Fruit fly (Drosophila melanogaster): ENCODE measurements around the gene CG7110.
"Not testable (repeated sequence)": the region's sequence is repeated elsewhere in the genome, so short reads cannot be mapped to it uniquely, and the experiment has no call there.

Gene CG7110

dm6 chr2L:13445249-13445846 lies 46.6 kb downstream of the CG7110 start, which contains the start of gene Hacd2 (continued):
- no peak for TF ChIP-seq Vsx1 (GFP tag; optimal IDR thresholded peaks at IDR 0.05)
- peak; percentile 100 for TF ChIP-seq Myb (GFP tag; optimal IDR thresholded peaks at IDR 0.05)
- no peak for TF ChIP-seq dmrt99B (tag; optimal IDR thresholded peaks at IDR 0.05)
- no peak for TF ChIP-seq jing (GFP tag; optimal IDR thresholded peaks at IDR 0.05)
- TF ChIP-seq NC2β (GFP tag; optimal IDR thresholded peaks at IDR 0.05) = peak; percentile 5
- peak; percentile 40; the same call in 1 of the 2 replicates for TF ChIP-seq Bgb (GFP tag; IDR thresholded peaks at IDR 0.05; ENCODE audit: partially characterized antibody)
- no peak for TF ChIP-seq CG16779 (GFP tag; IDR thresholded peaks at IDR 0.05)
- no peak for TF ChIP-seq inv (GFP tag; IDR thresholded peaks at IDR 0.05; ENCODE audit: partially characterized antibody)
- no peak for TF ChIP-seq ewg (GFP tag; optimal IDR thresholded peaks at IDR 0.05)
- peak; percentile 25 for TF ChIP-seq gro (GFP tag; optimal IDR thresholded peaks at IDR 0.05)
- TF ChIP-seq en (GFP tag; optimal IDR thresholded peaks at IDR 0.05) = no peak
- no peak for TF ChIP-seq CG6683 (GFP tag; optimal IDR thresholded peaks at IDR 0.05)
- TF ChIP-seq CG6175 (GFP tag; IDR thresholded peaks at IDR 0.05) = no peak
- no peak for TF ChIP-seq H15 (GFP tag; IDR thresholded peaks at IDR 0.05)
- TF ChIP-seq CG6689 (GFP tag; IDR thresholded peaks at IDR 0.05) = no peak
- TF ChIP-seq HLHmδ (GFP tag; optimal IDR thresholded peaks at IDR 0.05) = no peak
- TF ChIP-seq CG2116 (GFP tag; optimal IDR thresholded peaks at IDR 0.05) = peak; percentile 48
- peak; percentile 53 for TF ChIP-seq ci (GFP tag; IDR thresholded peaks at IDR 0.05)
- TF ChIP-seq pan (optimal IDR thresholded peaks at IDR 0.05) = no peak
- TF ChIP-seq pan (GFP tag; optimal IDR thresholded peaks at IDR 0.05 in 1 of 2, IDR thresholded peaks at IDR 0.05 in 1 of 2) = peak in 1 of 2 experiments; percentile 12
- TF ChIP-seq CG15601 (tag; optimal IDR thresholded peaks at IDR 0.05) = no peak
- no peak for TF ChIP-seq Dip2 (GFP tag; IDR thresholded peaks at IDR 0.05)
- no peak for TF ChIP-seq CG11560 (tag; IDR thresholded peaks at IDR 0.05)
- no peak for TF ChIP-seq Adf1 (GFP tag; IDR thresholded peaks at IDR 0.05)
- no peak for TF ChIP-seq CG1832 (GFP tag; optimal IDR thresholded peaks at IDR 0.05)
- TF ChIP-seq dan (GFP tag; IDR thresholded peaks at IDR 0.05) = no peak
- no peak for TF ChIP-seq oc (tag; optimal IDR thresholded peaks at IDR 0.05)
- TF ChIP-seq Opbp (GFP tag; IDR thresholded peaks at IDR 0.05; ENCODE audit: partially characterized antibody) = peak; percentile 61; the same call in 2 of the 3 replicates
- peak; percentile 39 for TF ChIP-seq CG9876 (GFP tag; optimal IDR thresholded peaks at IDR 0.05)
- no peak for TF ChIP-seq Oaz (GFP tag; IDR thresholded peaks at IDR 0.05)
- peak; percentile 24 for TF ChIP-seq dm (GFP tag; optimal IDR thresholded peaks at IDR 0.05)
- TF ChIP-seq CG30020 (tag; optimal IDR thresholded peaks at IDR 0.05) = no peak
- peak; percentile 17 for TF ChIP-seq CG8944 (GFP tag; optimal IDR thresholded peaks at IDR 0.05)
- peak; percentile 63; the same call in 2 of the 3 replicates for TF ChIP-seq CG6791 (GFP tag; IDR thresholded peaks at IDR 0.05; ENCODE audit: partially characterized antibody)
- no peak for TF ChIP-seq sim (GFP tag; IDR thresholded peaks at IDR 0.05)
- TF ChIP-seq Taf1 (GFP tag; IDR thresholded peaks at IDR 0.05) = no peak
- TF ChIP-seq shn (GFP tag; optimal IDR thresholded peaks at IDR 0.05) = peak; percentile 22
- TF ChIP-seq CkIIα-i1 (GFP tag; IDR thresholded peaks at IDR 0.05) = no peak
- TF ChIP-seq CG1233 (GFP tag; optimal IDR thresholded peaks at IDR 0.05) = no peak
- TF ChIP-seq al (GFP tag; IDR thresholded peaks at IDR 0.05) = peak; percentile 14; the same call in 1 of the 2 replicates
- peak; percentile 97 for TF ChIP-seq sd (tag; optimal IDR thresholded peaks at IDR 0.05)

dm6 chr2L:13449397-13449796 lies 50.6 kb downstream of the CG7110 start, which contains the start of gene Hsp60D:
TSS of gene Hsp60D (minus strand) at chr2L:13449497.
- not testable (repeated sequence) for TF ChIP-seq CG4854, wek, CG8089 (GFP tag; optimal IDR thresholded peaks at IDR 0.05)
